Worm (Caenorhabditis elegans): ENCODE measurements around the gene ints-11.

The ints-11 gene

DNA sequence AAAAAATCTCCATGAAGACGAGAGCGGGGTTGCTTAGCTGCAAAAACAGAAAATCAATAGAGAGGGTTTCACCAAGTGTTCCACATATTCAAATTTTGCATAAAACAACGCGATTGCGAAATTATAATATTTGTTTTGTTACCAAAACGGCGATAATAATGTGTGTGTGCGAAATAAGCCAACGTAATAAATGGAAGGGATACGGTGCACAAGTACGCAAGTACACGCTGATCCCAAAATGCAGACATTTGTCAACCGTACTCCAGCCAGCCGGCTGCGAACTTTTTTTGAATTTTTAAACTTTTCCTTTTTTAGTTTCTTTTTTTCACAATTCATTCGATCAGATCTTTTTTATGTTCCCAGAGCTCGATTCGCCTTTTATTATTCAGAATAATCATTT lies 18.4 kb downstream of the ints-11 start, which contains the start of gene ire-1:
Gene ire-1 (minus strand): TSS at position 44 of the 400 bp plus-strand sequence.
- TF ChIP-seq mef-2 (tag; optimal IDR thresholded peaks at IDR 0.05): no peak
- TF ChIP-seq nhr-71 (tag; optimal IDR thresholded peaks at IDR 0.05): peak; percentile 65
- TF ChIP-seq isw-1 (GFP tag; IDR thresholded peaks at IDR 0.05): peak; percentile 50
- TF ChIP-seq tbx-2 (tag; optimal IDR thresholded peaks at IDR 0.05): peak; percentile 26
- peak; percentile 85 for TF ChIP-seq F16B12.6 (tag; optimal IDR thresholded peaks at IDR 0.05)
- no peak for TF ChIP-seq aha-1 (tag; optimal IDR thresholded peaks at IDR 0.05)
- no peak for TF ChIP-seq ets-5 (GFP tag; IDR thresholded peaks at IDR 0.05)
- no peak for TF ChIP-seq ztf-4 (tag; optimal IDR thresholded peaks at IDR 0.05)
- TF ChIP-seq dsc-1 (tag; optimal IDR thresholded peaks at IDR 0.05): peak; percentile 9
- no peak for TF ChIP-seq hpl-2 (GFP tag; optimal IDR thresholded peaks at IDR 0.05)
- peak; percentile 78 for TF ChIP-seq mep-1 (tag; optimal IDR thresholded peaks at IDR 0.05)
- TF ChIP-seq lin-13 (GFP tag; optimal IDR thresholded peaks at IDR 0.05): no peak
- peak; percentile 15 for TF ChIP-seq zip-4 (GFP tag; optimal IDR thresholded peaks at IDR 0.05)
- peak; percentile 12 for TF ChIP-seq jun-1 (tag; optimal IDR thresholded peaks at IDR 0.05)
- no peak for TF ChIP-seq irx-1 (tag; optimal IDR thresholded peaks at IDR 0.05)
- no peak for TF ChIP-seq hlh-4 (tag; optimal IDR thresholded peaks at IDR 0.05)
- no peak for TF ChIP-seq pag-3 (tag; optimal IDR thresholded peaks at IDR 0.05; ENCODE audit: borderline replicate concordance, insufficient read depth)
- TF ChIP-seq fkh-8 (tag; optimal IDR thresholded peaks at IDR 0.05): peak; percentile 48
- peak; percentile 52 to 69 for TF ChIP-seq efl-1 (optimal IDR thresholded peaks at IDR 0.05)
- TF ChIP-seq efl-1 (GFP tag; optimal IDR thresholded peaks at IDR 0.05 in 1 of 2): peak; percentile 70 to 95
- no peak for TF ChIP-seq ztf-11 (tag; optimal IDR thresholded peaks at IDR 0.05)
- no peak for TF ChIP-seq nhr-11 (tag; optimal IDR thresholded peaks at IDR 0.05)
- TF ChIP-seq nhr-28 (tag; optimal IDR thresholded peaks at IDR 0.05): no peak
- peak; percentile 80 for TF ChIP-seq skn-1 (tag; optimal IDR thresholded peaks at IDR 0.05)
- TF ChIP-seq nhr-47 (tag; optimal IDR thresholded peaks at IDR 0.05): peak; percentile 52
- TF ChIP-seq unc-98 (GFP tag; IDR thresholded peaks at IDR 0.05): no peak
- no peak for TF ChIP-seq Y116A8C.19 (tag; optimal IDR thresholded peaks at IDR 0.05; ENCODE audit: borderline replicate concordance)
- no peak for TF ChIP-seq C34B4.2 (tag; optimal IDR thresholded peaks at IDR 0.05)
- TF ChIP-seq sptf-1 (tag; optimal IDR thresholded peaks at IDR 0.05): no peak
- no peak for TF ChIP-seq egl-27 (tag; optimal IDR thresholded peaks at IDR 0.05)
- TF ChIP-seq unc-62 (GFP tag; optimal IDR thresholded peaks at IDR 0.05): no peak
- no peak for TF ChIP-seq nhr-76 (tag; optimal IDR thresholded peaks at IDR 0.05)
- no peak for TF ChIP-seq pax-3 (tag; optimal IDR thresholded peaks at IDR 0.05)
- no peak for TF ChIP-seq hlh-17 (GFP tag; optimal IDR thresholded peaks at IDR 0.05; ENCODE audit: borderline replicate concordance)
- no peak for TF ChIP-seq ceh-88 (GFP tag; IDR thresholded peaks at IDR 0.05)
- TF ChIP-seq grh-1 (GFP tag; IDR thresholded peaks at IDR 0.05): no peak
- peak; percentile 35 for TF ChIP-seq fos-1 (tag; optimal IDR thresholded peaks at IDR 0.05)
- TF ChIP-seq ces-1 (GFP tag; optimal IDR thresholded peaks at IDR 0.05): no peak
- TF ChIP-seq tlp-1 (tag; optimal IDR thresholded peaks at IDR 0.05): no peak
- peak; percentile 80 for TF ChIP-seq unc-130 (tag; optimal IDR thresholded peaks at IDR 0.05)
- TF ChIP-seq swsn-7 (tag; optimal IDR thresholded peaks at IDR 0.05): peak; percentile 50
- TF ChIP-seq nhr-90 (tag; optimal IDR thresholded peaks at IDR 0.05; ENCODE audit: poor library complexity): no peak
- no peak for TF ChIP-seq unc-30 (tag; optimal IDR thresholded peaks at IDR 0.05)
- no peak for TF ChIP-seq lir-3 (tag; optimal IDR thresholded peaks at IDR 0.05; ENCODE audit: poor library complexity)
- TF ChIP-seq lsy-2 (tag; optimal IDR thresholded peaks at IDR 0.05): peak; percentile 98 to 100
- TF ChIP-seq alr-1 (tag; optimal IDR thresholded peaks at IDR 0.05; ENCODE audit: borderline replicate concordance): no peak
- TF ChIP-seq unc-86 (tag; optimal IDR thresholded peaks at IDR 0.05): no peak
- peak; percentile 71 to 88 for TF ChIP-seq lin-35 (GFP tag; optimal IDR thresholded peaks at IDR 0.05)
- TF ChIP-seq snpc-4 (tag; optimal IDR thresholded peaks at IDR 0.05): peak; percentile 33
- no peak for TF ChIP-seq nhr-12 (tag; optimal IDR thresholded peaks at IDR 0.05)
- peak; percentile 44 for TF ChIP-seq rnt-1 (tag; optimal IDR thresholded peaks at IDR 0.05)
- TF ChIP-seq efl-3 (GFP tag; optimal IDR thresholded peaks at IDR 0.05): no peak
- TF ChIP-seq ceh-82 (tag; optimal IDR thresholded peaks at IDR 0.05): peak in 2 of 3 experiments; percentile 31 to 50
- no peak for TF ChIP-seq pqm-1 (tag; optimal IDR thresholded peaks at IDR 0.05)

Data from whole organism, L1 larva.